Fruit fly (Drosophila melanogaster) whole organism, adult: ENCODE data around the gene S-Lap3.

Source experiments
- CG11617 ChIP-seq: fragments of 200-800 bp; sonication (Bioruptor generic); optimal IDR thresholded peaks from 2 replicates; lab custom pipeline; 2017; ENCODE audit warnings: mild to moderate bottlenecking, missing biosample characterization, missing genetic modification reagents, missing genetic modification characterization
- CG12768 ChIP-seq: fragments of 200-800 bp; sonication (Bioruptor generic); optimal IDR thresholded peaks from 2 replicates; lab custom pipeline; 2017; ENCODE audit warnings: missing biosample characterization, missing genetic modification characterization, mild to moderate bottlenecking, moderate library complexity, missing genetic modification reagents
- CG14711 ChIP-seq: fragments of 200-800 bp; sonication (Bioruptor generic); optimal IDR thresholded peaks from 2 replicates; lab custom pipeline; 2018; ENCODE audit warnings: missing biosample characterization, mild to moderate bottlenecking, missing genetic modification characterization, moderate library complexity
- CG1620 ChIP-seq: fragments of 200-800 bp; sonication (Bioruptor generic); optimal IDR thresholded peaks from 2 replicates; lab custom pipeline; 2016; ENCODE audit warnings: missing biosample characterization, missing genetic modification characterization
- CG33017 ChIP-seq: fragments of 200-800 bp; sonication (Bioruptor generic); optimal IDR thresholded peaks from 2 replicates; lab custom pipeline; 2018; ENCODE audit warnings: missing biosample characterization, mild to moderate bottlenecking, missing genetic modification characterization, moderate library complexity
- CG5204 ChIP-seq: fragments of 200-800 bp; sonication (Bioruptor generic); optimal IDR thresholded peaks from 2 replicates; lab custom pipeline; 2016; ENCODE audit warnings: missing biosample characterization, missing genetic modification characterization
- CG7045 ChIP-seq: fragments of 200-800 bp; sonication (Bioruptor generic); optimal IDR thresholded peaks from 2 replicates; lab custom pipeline; 2017; ENCODE audit warnings: missing biosample characterization, mild to moderate bottlenecking, missing genetic modification characterization
- CG7101 ChIP-seq: fragments of 200-800 bp; sonication (Bioruptor generic); optimal IDR thresholded peaks from 2 replicates; lab custom pipeline; 2018; ENCODE audit warnings: missing biosample characterization, mild to moderate bottlenecking, missing genetic modification characterization, moderate library complexity
- Clk ChIP-seq: fragments of 200-800 bp; sonication (Bioruptor generic); optimal IDR thresholded peaks from 2 replicates; lab custom pipeline; 2017; ENCODE audit warnings: missing biosample characterization, missing genetic modification characterization
- Crg-1 ChIP-seq: fragments of 200-800 bp; sonication (Bioruptor generic); optimal IDR thresholded peaks from 2 replicates; lab custom pipeline; 2016; ENCODE audit warnings: missing biosample characterization, missing genetic modification characterization
- Hr96 ChIP-seq: fragments of 200-800 bp; sonication (Bioruptor generic); optimal IDR thresholded peaks from 2 replicates; lab custom pipeline; 2016; ENCODE audit warnings: missing biosample characterization, missing genetic modification characterization
- Mnt ChIP-seq: fragments of 200-800 bp; sonication (Bioruptor generic); optimal IDR thresholded peaks from 2 replicates; lab custom pipeline; 2016; ENCODE audit warnings: missing biosample characterization, mild to moderate bottlenecking, missing genetic modification characterization
- bab1 ChIP-seq: fragments of 200-800 bp; sonication (Bioruptor generic); optimal IDR thresholded peaks from 3 replicates; lab custom pipeline; 2019; ENCODE audit warnings: missing biosample characterization, mild to moderate bottlenecking, missing genetic modification characterization, moderate library complexity
- cic ChIP-seq: fragments of 200-800 bp; sonication (Bioruptor generic); optimal IDR thresholded peaks from 2 replicates; lab custom pipeline; 2017; ENCODE audit warnings: missing biosample characterization, mild to moderate bottlenecking, missing genetic modification characterization, moderate library complexity
- cnc ChIP-seq, 2 experiments: fragments of >200 bp; optimal IDR thresholded peaks; 2 replicates each; lab custom pipeline; 2017
- kay ChIP-seq: fragments of 200-800 bp; sonication (Bioruptor generic); peaks from one replicate; lab custom pipeline; 2016; ENCODE audit warnings: missing biosample characterization, missing genetic modification characterization, borderline replicate concordance
- ovo ChIP-seq: fragments of 200-800 bp; sonication (Bioruptor generic); optimal IDR thresholded peaks from 2 replicates; lab custom pipeline; 2016; ENCODE audit warnings: missing biosample characterization, missing genetic modification characterization
- pad ChIP-seq: fragments of 200-800 bp; sonication (Bioruptor generic); optimal IDR thresholded peaks from 3 replicates; lab custom pipeline; 2017; ENCODE audit warnings: missing biosample characterization, missing genetic modification characterization, mild to moderate bottlenecking, moderate library complexity, missing genetic modification reagents
- tj ChIP-seq: fragments of 200-800 bp; sonication (Bioruptor generic); optimal IDR thresholded peaks from 3 replicates; lab custom pipeline; 2017; ENCODE audit warnings: missing biosample characterization, mild to moderate bottlenecking, missing genetic modification characterization, moderate library complexity
- toe ChIP-seq: fragments of 200-800 bp; sonication (Bioruptor generic); optimal IDR thresholded peaks from 2 replicates; lab custom pipeline; 2016; ENCODE audit warnings: missing biosample characterization, missing genetic modification characterization

The S-Lap3 gene

DNA sequence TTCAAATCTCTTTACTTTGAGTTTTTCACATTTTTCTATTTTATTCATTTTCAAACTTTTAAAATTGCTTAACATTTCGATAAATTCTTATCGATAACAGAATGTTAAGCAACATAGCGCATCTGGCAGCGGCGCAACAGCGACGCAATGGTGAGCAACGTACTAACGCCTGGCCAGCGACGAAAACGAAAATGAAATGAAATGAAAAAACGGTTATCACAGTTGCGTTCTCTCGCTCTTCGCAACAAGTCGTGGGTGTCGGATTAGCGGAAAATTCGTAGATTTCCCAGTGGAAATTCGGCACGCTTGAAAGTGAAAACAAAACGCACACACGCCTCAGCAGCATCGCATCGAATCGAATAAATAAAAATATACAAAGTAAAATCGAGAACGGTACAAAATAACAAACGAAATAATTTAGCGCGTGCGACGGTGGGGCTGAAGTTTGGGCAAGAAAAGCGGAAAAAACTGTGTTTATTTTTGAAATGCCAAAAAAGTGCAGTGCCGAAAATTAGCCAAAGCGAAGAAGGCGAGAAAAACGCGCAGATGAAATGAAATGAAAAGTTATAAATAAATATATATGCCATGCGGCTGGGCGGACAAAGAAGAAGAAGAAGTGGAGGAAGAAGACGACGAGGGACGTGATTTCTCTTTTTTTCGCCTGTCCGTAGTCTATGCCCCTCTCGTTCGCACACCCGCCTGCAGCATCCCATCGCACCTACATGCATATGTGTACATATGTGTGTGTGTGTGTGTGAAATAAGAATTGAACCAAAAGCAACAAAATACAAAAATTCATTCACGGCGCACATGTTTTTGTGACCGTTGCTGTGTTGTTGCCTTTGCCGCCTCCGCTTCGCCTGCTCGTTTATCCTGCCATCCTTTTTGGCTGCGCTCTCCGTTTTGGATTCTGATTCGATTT is 51.1 kb downstream of the S-Lap3 start:
- TF ChIP-seq Mnt (GFP tag; lab: Kevin White, UChicago) (peak; percentile 41), cnc (optimal IDR thresholded peaks at IDR 0.05; lab: Kevin White, UChicago) (no peak), CG5204 (GFP tag; lab: Kevin White, UChicago) (no peak), CG11617 (GFP tag; lab: Kevin White, UChicago) (peak; percentile 32), kay (GFP tag; lab: Kevin White, UChicago) (peak; percentile 55), ovo (GFP tag; lab: Kevin White, UChicago) (peak; percentile 19), CG33017 (no peak), pad (no peak), tj (peak; percentile 20), CG14711 (tag; lab: Kevin White, UChicago) (no peak), CG7101 (no peak), CG7045 (GFP tag; lab: Kevin White, UChicago) (no peak), Clk (no peak), Hr96 (GFP tag; lab: Kevin White, UChicago) (no peak), cic (no peak), CG1620 (GFP tag; lab: Kevin White, UChicago) (no peak), Crg-1 (GFP tag; lab: Kevin White, UChicago) (no peak), CG12768 (no peak), bab1 (GFP tag; lab: Kevin White, UChicago) (peak; percentile 39), toe (GFP tag; lab: Kevin White, UChicago) (no peak)

DNA sequence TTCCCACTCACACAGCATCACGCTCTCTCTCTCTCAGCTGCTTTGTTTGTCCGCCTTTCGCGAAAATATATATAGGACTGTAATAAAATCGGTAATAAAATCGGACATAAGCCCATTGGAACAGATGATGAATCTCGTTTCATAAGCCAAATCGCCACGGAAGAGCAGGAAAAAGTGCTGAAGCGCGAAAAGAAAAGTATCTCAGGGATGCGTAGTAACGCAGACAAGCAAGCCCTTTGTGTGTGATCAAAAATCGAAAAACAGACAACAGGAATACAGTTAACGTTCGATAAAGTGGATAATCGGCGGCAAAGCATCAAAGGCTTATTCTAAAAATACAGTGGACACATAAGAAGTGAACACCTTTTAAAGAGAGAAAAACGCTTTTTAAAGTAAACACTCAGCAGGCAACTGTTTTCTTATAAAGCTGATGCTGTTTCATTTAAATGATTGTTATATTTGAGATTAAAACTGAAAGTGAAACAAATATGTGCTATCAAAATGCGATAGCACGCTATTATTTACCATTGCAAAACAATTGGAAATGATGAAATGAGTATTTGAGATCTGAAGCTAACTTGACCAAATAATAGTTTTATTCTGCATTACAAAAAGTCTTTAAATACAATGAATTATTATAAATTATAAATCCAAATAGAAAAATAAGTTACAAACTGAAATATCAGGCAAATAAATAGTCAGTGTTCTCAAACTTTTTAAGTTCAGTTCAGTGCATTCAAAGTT is 51.9 kb downstream of the S-Lap3 start:
- no peak for TF ChIP-seq CG11617 (GFP tag; lab: Kevin White, UChicago)

DNA sequence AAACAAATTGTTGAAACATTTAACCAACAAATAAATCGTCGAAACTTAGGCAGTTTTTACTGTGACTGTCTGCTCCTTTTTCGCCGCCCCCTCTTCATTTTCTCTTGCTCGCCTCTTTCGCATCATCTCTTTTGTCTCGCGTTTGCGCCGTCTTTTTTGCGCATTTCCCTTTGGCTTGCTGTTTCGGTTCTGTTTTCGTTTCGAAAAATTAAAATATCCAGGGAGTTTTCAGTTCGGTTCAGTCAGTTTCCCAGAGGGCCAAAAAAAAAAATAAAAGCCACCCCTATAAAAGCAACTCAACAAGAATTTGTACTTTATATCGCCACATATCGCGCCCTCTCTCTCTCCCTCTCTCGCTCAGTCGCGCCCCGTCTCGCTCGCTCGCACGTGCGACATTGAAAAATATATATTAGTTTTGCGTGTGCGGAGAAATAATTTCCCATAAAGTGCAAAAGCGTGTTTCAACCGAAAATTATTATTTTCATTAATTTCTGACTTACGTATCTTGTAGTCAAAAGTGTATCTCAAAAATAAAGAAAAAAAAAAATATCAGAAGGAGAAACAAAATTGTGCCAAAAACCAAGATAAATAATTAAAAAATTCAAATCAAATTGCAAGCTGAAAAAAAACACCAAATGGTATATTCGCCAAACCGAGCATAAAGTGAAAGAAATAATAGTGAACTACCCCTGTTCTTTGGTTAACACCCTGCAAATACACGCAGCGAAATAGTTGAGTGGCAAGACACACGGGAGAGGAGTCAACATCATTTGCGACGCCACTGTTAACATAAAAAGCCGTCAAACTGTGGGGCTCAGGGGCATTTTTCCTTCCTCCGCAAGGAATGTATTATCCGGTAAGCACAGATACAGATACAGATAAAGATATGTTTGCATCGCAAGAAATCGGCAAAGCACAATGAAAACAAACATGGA is 52.7 kb downstream of the S-Lap3 start:
- TF ChIP-seq kay (GFP tag; lab: Kevin White, UChicago) (peak; percentile 68), toe (GFP tag; lab: Kevin White, UChicago) (no peak)
